Worm (Caenorhabditis elegans): Measurements from ENCODE around the gene lsm-1.

- TF ChIP-seq skn-1 (tag; optimal IDR thresholded peaks at IDR 0.05) (no peak), ama-1 (optimal IDR thresholded peaks at IDR 0.05) (no peak), snpc-4 (tag; optimal IDR thresholded peaks at IDR 0.05) (no peak), zag-1 (tag; optimal IDR thresholded peaks at IDR 0.05) (no peak), ceh-82 (tag; optimal IDR thresholded peaks at IDR 0.05) (no peak)
Measured at ce11 chrII:11110419-11110818, 16.3 kb upstream of the lsm-1 start.
